Fruit fly (Drosophila melanogaster) whole organism, adult: Measurements from ENCODE around the gene CG32708.

Experiments
- CG11617 ChIP-seq: fragments of 200-800 bp; sonication (Bioruptor generic); optimal IDR thresholded peaks from 2 replicates; lab custom pipeline; 2017; ENCODE audit warnings: mild to moderate bottlenecking, missing biosample characterization, missing genetic modification reagents, missing genetic modification characterization
- CG12768 ChIP-seq: fragments of 200-800 bp; sonication (Bioruptor generic); optimal IDR thresholded peaks from 2 replicates; lab custom pipeline; 2017; ENCODE audit warnings: missing biosample characterization, missing genetic modification characterization, mild to moderate bottlenecking, moderate library complexity, missing genetic modification reagents
- CG14711 ChIP-seq: fragments of 200-800 bp; sonication (Bioruptor generic); optimal IDR thresholded peaks from 2 replicates; lab custom pipeline; 2018; ENCODE audit warnings: missing biosample characterization, mild to moderate bottlenecking, missing genetic modification characterization, moderate library complexity
- CG1620 ChIP-seq: fragments of 200-800 bp; sonication (Bioruptor generic); optimal IDR thresholded peaks from 2 replicates; lab custom pipeline; 2016; ENCODE audit warnings: missing biosample characterization, missing genetic modification characterization
- CG33017 ChIP-seq: fragments of 200-800 bp; sonication (Bioruptor generic); optimal IDR thresholded peaks from 2 replicates; lab custom pipeline; 2018; ENCODE audit warnings: missing biosample characterization, mild to moderate bottlenecking, missing genetic modification characterization, moderate library complexity
- CG5204 ChIP-seq: fragments of 200-800 bp; sonication (Bioruptor generic); optimal IDR thresholded peaks from 2 replicates; lab custom pipeline; 2016; ENCODE audit warnings: missing biosample characterization, missing genetic modification characterization
- CG7045 ChIP-seq: fragments of 200-800 bp; sonication (Bioruptor generic); optimal IDR thresholded peaks from 2 replicates; lab custom pipeline; 2017; ENCODE audit warnings: missing biosample characterization, mild to moderate bottlenecking, missing genetic modification characterization
- CG7101 ChIP-seq: fragments of 200-800 bp; sonication (Bioruptor generic); optimal IDR thresholded peaks from 2 replicates; lab custom pipeline; 2018; ENCODE audit warnings: missing biosample characterization, mild to moderate bottlenecking, missing genetic modification characterization, moderate library complexity
- Clk ChIP-seq: fragments of 200-800 bp; sonication (Bioruptor generic); optimal IDR thresholded peaks from 2 replicates; lab custom pipeline; 2017; ENCODE audit warnings: missing biosample characterization, missing genetic modification characterization
- Crg-1 ChIP-seq: fragments of 200-800 bp; sonication (Bioruptor generic); optimal IDR thresholded peaks from 2 replicates; lab custom pipeline; 2016; ENCODE audit warnings: missing biosample characterization, missing genetic modification characterization
- Hr96 ChIP-seq: fragments of 200-800 bp; sonication (Bioruptor generic); optimal IDR thresholded peaks from 2 replicates; lab custom pipeline; 2016; ENCODE audit warnings: missing biosample characterization, missing genetic modification characterization
- Mnt ChIP-seq: fragments of 200-800 bp; sonication (Bioruptor generic); optimal IDR thresholded peaks from 2 replicates; lab custom pipeline; 2016; ENCODE audit warnings: missing biosample characterization, mild to moderate bottlenecking, missing genetic modification characterization
- bab1 ChIP-seq: fragments of 200-800 bp; sonication (Bioruptor generic); optimal IDR thresholded peaks from 3 replicates; lab custom pipeline; 2019; ENCODE audit warnings: missing biosample characterization, mild to moderate bottlenecking, missing genetic modification characterization, moderate library complexity
- cic ChIP-seq: fragments of 200-800 bp; sonication (Bioruptor generic); optimal IDR thresholded peaks from 2 replicates; lab custom pipeline; 2017; ENCODE audit warnings: missing biosample characterization, mild to moderate bottlenecking, missing genetic modification characterization, moderate library complexity
- cnc ChIP-seq, 2 experiments: fragments of >200 bp; optimal IDR thresholded peaks; 2 replicates each; lab custom pipeline; 2017
- kay ChIP-seq: fragments of 200-800 bp; sonication (Bioruptor generic); peaks from one replicate; lab custom pipeline; 2016; ENCODE audit warnings: missing biosample characterization, missing genetic modification characterization, borderline replicate concordance
- ovo ChIP-seq: fragments of 200-800 bp; sonication (Bioruptor generic); optimal IDR thresholded peaks from 2 replicates; lab custom pipeline; 2016; ENCODE audit warnings: missing biosample characterization, missing genetic modification characterization
- pad ChIP-seq: fragments of 200-800 bp; sonication (Bioruptor generic); optimal IDR thresholded peaks from 3 replicates; lab custom pipeline; 2017; ENCODE audit warnings: missing biosample characterization, missing genetic modification characterization, mild to moderate bottlenecking, moderate library complexity, missing genetic modification reagents
- tj ChIP-seq: fragments of 200-800 bp; sonication (Bioruptor generic); optimal IDR thresholded peaks from 3 replicates; lab custom pipeline; 2017; ENCODE audit warnings: missing biosample characterization, mild to moderate bottlenecking, missing genetic modification characterization, moderate library complexity

The CG32708 gene

DNA sequence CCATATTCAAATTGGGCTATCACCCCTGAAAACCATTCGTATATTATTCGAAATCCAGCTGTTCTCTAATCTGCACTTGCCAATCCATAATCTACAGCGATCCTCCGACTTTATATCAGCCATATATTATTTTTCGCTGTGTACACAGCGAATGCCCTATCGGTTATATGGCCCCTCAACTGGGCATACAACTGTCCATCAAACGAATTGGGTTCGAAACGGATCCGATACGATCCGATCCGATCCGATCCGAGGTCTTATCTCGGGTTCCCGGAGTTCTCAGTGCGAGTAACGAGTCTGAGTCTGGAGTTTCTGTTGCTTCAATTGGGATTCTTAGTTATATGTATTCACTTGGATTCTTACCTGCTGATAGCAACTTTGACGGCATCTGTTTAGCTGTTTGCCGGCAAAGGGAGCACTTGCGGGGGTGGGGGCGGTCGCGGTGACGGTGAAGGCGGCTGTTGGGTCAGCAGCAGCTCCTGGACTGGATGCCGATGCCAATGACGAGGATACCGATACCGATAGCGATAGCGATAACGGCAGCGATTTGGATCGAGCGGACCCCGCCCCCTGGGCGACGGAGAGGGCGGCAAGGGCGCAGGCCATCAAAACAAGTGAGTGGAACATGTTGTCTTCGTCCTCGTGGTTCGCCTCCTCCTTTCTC lies 48.0 kb downstream of the CG32708 start:
- TF ChIP-seq cic (GFP tag; lab: Kevin White, UChicago) (no peak), ovo (GFP tag; lab: Kevin White, UChicago) (no peak), Crg-1 (no peak), Clk (no peak), CG14711 (no peak), Hr96 (GFP tag; lab: Kevin White, UChicago) (no peak), CG7101 (tag; lab: Kevin White, UChicago) (no peak), CG1620 (GFP tag; lab: Kevin White, UChicago) (no peak), CG33017 (tag; lab: Kevin White, UChicago) (no peak), cnc (optimal IDR thresholded peaks at IDR 0.05; lab: Kevin White, UChicago) (no peak), CG7045 (GFP tag; lab: Kevin White, UChicago) (no peak), tj (GFP tag; lab: Kevin White, UChicago) (no peak), CG5204 (no peak), CG11617 (GFP tag; lab: Kevin White, UChicago) (no peak), CG12768 (GFP tag; lab: Kevin White, UChicago) (no peak), Mnt (GFP tag; lab: Kevin White, UChicago) (no peak), pad (GFP tag; lab: Kevin White, UChicago) (no peak)

DNA sequence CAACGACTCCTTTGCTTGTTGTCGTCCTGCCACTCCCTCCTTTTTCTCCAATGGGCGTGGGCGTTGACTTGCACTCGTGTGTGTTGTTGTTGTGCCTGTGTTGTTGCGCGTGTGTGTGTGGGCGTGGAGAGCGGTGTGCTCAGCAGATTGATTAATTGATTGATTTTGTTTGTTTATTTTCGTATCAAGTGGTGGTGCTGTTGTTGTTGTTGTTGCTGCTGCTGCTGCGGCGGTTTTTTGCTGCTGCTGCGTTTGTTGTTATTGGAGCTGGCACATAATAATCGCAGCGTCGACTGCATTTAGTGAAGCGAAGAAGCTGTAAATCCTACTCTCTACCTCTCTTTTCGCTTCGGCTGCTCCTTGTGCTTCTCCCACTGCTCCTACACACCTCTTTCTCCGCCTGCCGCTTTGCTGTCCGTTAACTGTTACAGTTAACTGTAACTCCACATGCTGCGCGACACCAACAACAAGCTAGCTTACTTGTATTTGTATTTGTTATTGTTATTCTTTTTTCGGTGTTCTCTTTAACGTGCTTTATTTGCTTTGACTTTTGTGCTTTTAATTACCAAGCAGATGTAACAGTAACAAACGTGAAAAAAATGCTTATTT lies 48.6 kb downstream of the CG32708 start:
- TF ChIP-seq CG33017 (tag; lab: Kevin White, UChicago), result no peak
- TF ChIP-seq CG7045 (GFP tag; lab: Kevin White, UChicago), result no peak
- peak; percentile 24 for TF ChIP-seq ovo (GFP tag; lab: Kevin White, UChicago)
- no peak for TF ChIP-seq cic (GFP tag; lab: Kevin White, UChicago)
- no peak for TF ChIP-seq CG5204
- TF ChIP-seq tj (GFP tag; lab: Kevin White, UChicago), result peak; percentile 79
- no peak for TF ChIP-seq kay
- TF ChIP-seq Mnt (GFP tag; lab: Kevin White, UChicago), result no peak
- TF ChIP-seq bab1 (GFP tag; lab: Kevin White, UChicago), result no peak
- TF ChIP-seq CG14711, result no peak
- no peak for TF ChIP-seq Clk
- peak; percentile 71 for TF ChIP-seq pad (GFP tag; lab: Kevin White, UChicago)

DNA sequence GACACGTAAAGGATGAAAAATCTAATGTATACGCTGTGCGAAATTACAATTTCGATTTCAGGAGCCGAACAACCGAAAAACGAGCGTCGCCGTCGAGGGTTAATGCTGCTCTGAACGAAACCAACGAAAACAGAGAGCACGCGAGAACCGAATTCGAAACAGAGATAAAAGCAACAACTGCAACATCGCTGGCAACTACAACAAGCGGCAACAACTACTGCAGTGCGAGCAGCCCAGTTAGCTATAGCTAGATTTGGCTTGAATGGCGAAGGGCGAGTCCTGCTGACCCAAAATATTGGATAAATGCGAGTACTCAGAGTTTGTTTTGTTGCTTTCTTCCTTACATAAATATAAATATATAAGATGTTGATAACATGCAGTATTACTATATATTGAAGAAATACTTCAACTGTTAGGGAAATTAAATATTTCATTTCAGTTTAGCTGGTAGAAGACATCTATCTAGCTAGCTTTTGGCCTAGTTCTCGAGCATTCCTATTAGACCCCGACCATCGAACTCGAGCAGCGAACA lies 49.3 kb downstream of the CG32708 start, which contains the start of gene fend:
Gene fend (minus strand): TSS at position 178 of the 532 bp plus-strand sequence.
- TF ChIP-seq CG11617 (GFP tag; lab: Kevin White, UChicago), result peak; percentile 3
- TF ChIP-seq Mnt (GFP tag; lab: Kevin White, UChicago), result no peak
- TF ChIP-seq CG7101 (tag; lab: Kevin White, UChicago), result peak; percentile 19
- peak; percentile 25 for TF ChIP-seq CG12768 (GFP tag; lab: Kevin White, UChicago)
- peak; percentile 27 for TF ChIP-seq CG33017 (tag; lab: Kevin White, UChicago)
- TF ChIP-seq Clk, result no peak
